Worm (Caenorhabditis elegans) whole organism, L2 larva: ENCODE data around the gene C01C4.2.

Experiments used
- ZK546.5 ChIP-seq: sonication (generic microtip); optimal IDR thresholded peaks from 2 replicates; lab custom pipeline; 2017; ENCODE audit warnings: missing biosample characterization, missing genetic modification characterization
- unc-39 ChIP-seq: fragments of 150-350 bp; optimal IDR thresholded peaks from 2 replicates; lab custom pipeline; 2014; ENCODE audit warnings: missing biosample characterization, missing genetic modification characterization

DNA sequence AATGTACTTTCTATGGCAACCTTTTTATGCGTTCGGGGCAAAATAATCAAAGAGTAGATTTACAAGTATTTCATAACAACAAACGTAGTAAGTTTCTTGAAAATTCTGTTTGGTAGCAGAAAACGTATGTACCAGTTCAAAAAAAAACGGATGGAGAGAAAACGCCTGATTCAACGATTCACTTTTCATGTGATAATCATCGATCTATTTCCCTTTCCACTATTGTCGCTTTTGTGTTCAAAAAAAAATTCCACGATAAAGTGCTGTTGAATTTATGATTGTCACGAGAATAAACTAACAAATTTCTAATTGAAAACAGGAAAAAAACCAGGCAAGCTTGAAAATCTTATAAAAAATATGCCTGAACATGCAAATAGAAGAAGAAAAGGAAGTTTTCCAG, 19.1 kb upstream of the C01C4.2 start:
- TF ChIP-seq ZK546.5 = no peak
- no peak for TF ChIP-seq unc-39
